Fruit fly (Drosophila melanogaster) whole organism, wandering third instar larva: ENCODE measurements around the gene CG15803.

ENCODE experiments used
- Abd-B ChIP-seq: fragments of >200 bp; optimal IDR thresholded peaks from 2 replicates; lab custom pipeline; 2017; ENCODE audit warnings: missing biosample characterization, missing genetic modification characterization
- CG32264 ChIP-seq: fragments of 200-800 bp; sonication (Bioruptor generic); optimal IDR thresholded peaks from 2 replicates; lab custom pipeline; 2016; ENCODE audit warnings: missing biosample characterization, missing genetic modification characterization
- CG9705 ChIP-seq: fragments of 200-800 bp; sonication (Bioruptor generic); optimal IDR thresholded peaks from 2 replicates; lab custom pipeline; 2018; ENCODE audit warnings: missing biosample characterization, mild to moderate bottlenecking, missing genetic modification characterization
- CrebA ChIP-seq: fragments of 200-800 bp; sonication (Bioruptor generic); optimal IDR thresholded peaks from 2 replicates; lab custom pipeline; 2016; ENCODE audit warnings: missing biosample characterization, mild to moderate bottlenecking, missing genetic modification characterization, borderline replicate concordance
- Dfd ChIP-seq: fragments of >200 bp; optimal IDR thresholded peaks from 2 replicates; lab custom pipeline; 2017; ENCODE audit warnings: missing biosample characterization, missing genetic modification characterization
- Dif ChIP-seq: fragments of 200-275, 200-300 bp; sonication (Bioruptor generic); optimal IDR thresholded peaks from 2 replicates; lab custom pipeline; 2018; ENCODE audit warnings: missing biosample characterization, missing genetic modification characterization; ENCODE audit not compliant: partially characterized antibody
- GATAd ChIP-seq: sonication (Bioruptor generic); optimal IDR thresholded peaks from 2 replicates; lab custom pipeline; 2016; ENCODE audit warnings: missing biosample characterization, missing genetic modification characterization
- HLH106 ChIP-seq: fragments of 200-800 bp; optimal IDR thresholded peaks from 3 replicates; lab custom pipeline; 2019; ENCODE audit warnings: missing biosample characterization, mild to moderate bottlenecking, missing genetic modification characterization, moderate library complexity
- Hnf4 ChIP-seq: fragments of 200-800 bp; sonication (Bioruptor generic); optimal IDR thresholded peaks from 2 replicates; lab custom pipeline; 2016; ENCODE audit warnings: missing biosample characterization, mild to moderate bottlenecking, missing genetic modification characterization
- Hr78 ChIP-seq: fragments of >200 bp; optimal IDR thresholded peaks from 2 replicates; lab custom pipeline; 2017; ENCODE audit warnings: missing biosample characterization, missing genetic modification characterization
- Hr83 ChIP-seq: fragments of 200-300 bp; sonication (Bioruptor generic); optimal IDR thresholded peaks from 2 replicates; lab custom pipeline; 2016; ENCODE audit warnings: missing biosample characterization, mild to moderate bottlenecking, missing genetic modification characterization, moderate library complexity; ENCODE audit not compliant: poor library complexity, severe bottlenecking
- Jra ChIP-seq: sonication (Bioruptor generic); optimal IDR thresholded peaks from 2 replicates; lab custom pipeline; 2016; ENCODE audit warnings: missing biosample characterization, missing genetic modification characterization
- Mio ChIP-seq: sonication (Bioruptor generic); optimal IDR thresholded peaks from 2 replicates; lab custom pipeline; 2016; ENCODE audit warnings: missing biosample characterization, missing genetic modification characterization
- Myc ChIP-seq: fragments of >200 bp; optimal IDR thresholded peaks from 2 replicates; lab custom pipeline; 2017
- N ChIP-seq: fragments of >200 bp; optimal IDR thresholded peaks from 2 replicates; lab custom pipeline; 2018; ENCODE audit warnings: missing biosample characterization, missing external identifiers, missing genetic modification characterization
- OdsH ChIP-seq: fragments of 200-800 bp; sonication (Bioruptor generic); optimal IDR thresholded peaks from 2 replicates; lab custom pipeline; 2016; ENCODE audit warnings: missing biosample characterization, mild to moderate bottlenecking, missing genetic modification characterization
- Rel ChIP-seq, 2 experiments: fragments of 200-800 bp; sonication (Bioruptor generic) in 1 of 2; optimal IDR thresholded peaks; 2 replicates in 1 of 2; 3 replicates in 1 of 2; lab custom pipeline; 2016 to 2019; ENCODE audit warnings: mild to moderate bottlenecking in 2 of 2, missing biosample characterization in 2 of 2, missing genetic modification characterization in 2 of 2, moderate library complexity in 1 of 2
- Sp1 ChIP-seq: fragments of 200-800 bp; sonication (Bioruptor generic); optimal IDR thresholded peaks from 3 replicates; lab custom pipeline; 2019; ENCODE audit warnings: missing biosample characterization, mild to moderate bottlenecking, missing genetic modification characterization, moderate library complexity
- Vsx2 ChIP-seq: fragments of 200-300, 225-300 bp; sonication (Bioruptor generic); optimal IDR thresholded peaks from 2 replicates; lab custom pipeline; 2018; ENCODE audit warnings: missing biosample characterization, missing genetic modification characterization; ENCODE audit not compliant: partially characterized antibody
- br ChIP-seq: fragments of 200-800 bp; sonication (Bioruptor generic); optimal IDR thresholded peaks from 2 replicates; lab custom pipeline; 2016; ENCODE audit warnings: missing biosample characterization, missing genetic modification characterization
- brk ChIP-seq: fragments of 200-800 bp; sonication (Bioruptor generic); optimal IDR thresholded peaks from 2 replicates; lab custom pipeline; 2016; ENCODE audit warnings: missing biosample characterization, mild to moderate bottlenecking, missing genetic modification characterization
- dl ChIP-seq, 2 experiments: fragments of 175-275, 200-275 bp in 1 of 2; fragments of 200-275 bp in 1 of 2; sonication (Bioruptor generic); optimal IDR thresholded peaks; lab custom pipeline; 2018; ENCODE audit warnings: mild to moderate bottlenecking in 2 of 2, missing biosample characterization in 2 of 2, missing genetic modification characterization in 2 of 2, moderate library complexity in 2 of 2; ENCODE audit not compliant: partially characterized antibody in 2 of 2, insufficient read depth in 1 of 2
- dmrt93B ChIP-seq: fragments of 200-800 bp; sonication (Bioruptor generic); optimal IDR thresholded peaks from 2 replicates; lab custom pipeline; 2018; ENCODE audit warnings: missing biosample characterization, mild to moderate bottlenecking, missing genetic modification characterization
- dsf ChIP-seq: sonication (Bioruptor generic); optimal IDR thresholded peaks from 2 replicates; lab custom pipeline; 2016; ENCODE audit warnings: missing biosample characterization, missing genetic modification characterization, borderline replicate concordance
- ey ChIP-seq: fragments of 200-800 bp; sonication (Bioruptor generic); optimal IDR thresholded peaks from 2 replicates; lab custom pipeline; 2016; ENCODE audit warnings: missing biosample characterization, missing genetic modification characterization
- foxo ChIP-seq, 2 experiments: fragments of 200-800 bp; sonication (Bioruptor generic); optimal IDR thresholded peaks; 2 replicates in 1 of 2; 3 replicates in 1 of 2; lab custom pipeline; 2016 to 2017; ENCODE audit warnings: missing biosample characterization in 2 of 2, missing genetic modification characterization in 2 of 2
- fru ChIP-seq: fragments of 200-800 bp; sonication (Bioruptor generic); optimal IDR thresholded peaks from 3 replicates; lab custom pipeline; 2016; ENCODE audit warnings: missing biosample characterization, mild to moderate bottlenecking, missing genetic modification characterization
- h ChIP-seq: fragments of 200-800 bp; sonication (Bioruptor generic); optimal IDR thresholded peaks from 3 replicates; lab custom pipeline; 2016; ENCODE audit warnings: missing biosample characterization, mild to moderate bottlenecking, missing genetic modification characterization
- jim ChIP-seq: fragments of 175-275, 200-325 bp; sonication (Bioruptor generic); optimal IDR thresholded peaks from 2 replicates; lab custom pipeline; 2016; ENCODE audit warnings: missing biosample characterization, mild to moderate bottlenecking, missing genetic modification characterization
- lola ChIP-seq: fragments of >200 bp; optimal IDR thresholded peaks from 2 replicates; lab custom pipeline; 2017; ENCODE audit warnings: missing biosample characterization, missing genetic modification characterization
- pan ChIP-seq: fragments of >200 bp; optimal IDR thresholded peaks from 2 replicates; lab custom pipeline; 2017
- psq ChIP-seq: fragments of 200-800 bp; sonication (Bioruptor generic); optimal IDR thresholded peaks from 3 replicates; lab custom pipeline; 2017; ENCODE audit warnings: missing biosample characterization, mild to moderate bottlenecking, missing genetic modification characterization, moderate library complexity
- rgr ChIP-seq: fragments of 200-800 bp; sonication (Bioruptor generic); optimal IDR thresholded peaks from 3 replicates; lab custom pipeline; 2016; ENCODE audit warnings: missing biosample characterization, mild to moderate bottlenecking, missing genetic modification characterization
- sage ChIP-seq: fragments of 200-800 bp; sonication (Bioruptor generic); optimal IDR thresholded peaks from 2 replicates; lab custom pipeline; 2016; ENCODE audit warnings: missing biosample characterization, mild to moderate bottlenecking, missing genetic modification characterization
- sv ChIP-seq: fragments of 200-800 bp; sonication (Bioruptor generic); optimal IDR thresholded peaks from 3 replicates; lab custom pipeline; 2016; ENCODE audit warnings: missing biosample characterization, missing genetic modification characterization
- tai ChIP-seq: sonication (Bioruptor generic); optimal IDR thresholded peaks from 2 replicates; lab custom pipeline; 2016; ENCODE audit warnings: missing biosample characterization, missing genetic modification characterization
- usp ChIP-seq: fragments of >200 bp; optimal IDR thresholded peaks from 2 replicates; lab custom pipeline; 2017; ENCODE audit warnings: missing biosample characterization, missing genetic modification characterization
- woc ChIP-seq: sonication (Bioruptor generic); optimal IDR thresholded peaks from 2 replicates; lab custom pipeline; 2016; ENCODE audit warnings: missing biosample characterization, mild to moderate bottlenecking, missing genetic modification characterization

CG15803 gene

dm6 chr3R:18298900-18299321 lies 61.6 kb downstream of the CG15803 start, which contains the start of gene Dlc90F (continued):
- TF ChIP-seq ey (GFP tag; lab: Kevin White, UChicago) (peak; percentile 64), OdsH (GFP tag; lab: Kevin White, UChicago) (peak; percentile 8)

dm6 chr3R:18298298-18298899 lies 62.1 kb downstream of the CG15803 start:
- TF ChIP-seq dl (GFP tag; optimal IDR thresholded peaks at IDR 0.05; lab: Kevin White, UChicago; ENCODE audit: insufficient read depth in 1 of 2, partially characterized antibody in 2 of 2) (peak in 1 of 2 experiments; percentile 29), Hr83 (GFP tag; lab: Kevin White, UChicago) (peak; percentile 97), lola (GFP tag; lab: Kevin White, UChicago) (no peak), CG32264 (GFP tag; lab: Kevin White, UChicago) (no peak), ey (GFP tag; lab: Kevin White, UChicago) (peak; percentile 41), Hr78 (no peak), N (GFP tag; lab: Kevin White, UChicago) (no peak), Vsx2 (no peak), tai (GFP tag; lab: Kevin White, UChicago) (no peak), Abd-B (no peak), Myc (no peak), br (GFP tag; lab: Kevin White, UChicago) (peak; percentile 55), Dfd (GFP tag; lab: Kevin White, UChicago) (no peak), usp (GFP tag; lab: Kevin White, UChicago) (no peak), CG9705 (GFP tag; lab: Kevin White, UChicago) (no peak), dsf (no peak), brk (GFP tag; lab: Kevin White, UChicago) (no peak), Rel (GFP tag; optimal IDR thresholded peaks at IDR 0.05; lab: Kevin White, UChicago) (peak; percentile 68), Rel (tag; optimal IDR thresholded peaks at IDR 0.05; lab: Kevin White, UChicago) (peak; percentile 10), rgr (GFP tag; lab: Kevin White, UChicago) (peak; percentile 59), Hnf4 (peak; percentile 58), OdsH (GFP tag; lab: Kevin White, UChicago) (peak; percentile 32), Mio (GFP tag; lab: Kevin White, UChicago) (peak; percentile 63), sage (peak; percentile 34), CrebA (GFP tag; lab: Kevin White, UChicago) (no peak), pan (lab: Kevin White, UChicago) (no peak), HLH106 (tag; lab: Kevin White, UChicago) (peak; percentile 27), Sp1 (GFP tag; lab: Kevin White, UChicago) (no peak), GATAd (GFP tag; lab: Kevin White, UChicago) (peak; percentile 2), fru (GFP tag; lab: Kevin White, UChicago) (peak; percentile 23), woc (GFP tag; lab: Kevin White, UChicago) (no peak), h (GFP tag; lab: Kevin White, UChicago) (peak; percentile 56), psq (peak; percentile 6), Dif (GFP tag; lab: Kevin White, UChicago) (peak; percentile 42), sv (GFP tag; lab: Kevin White, UChicago) (no peak), Jra (peak; percentile 87), jim (peak; percentile 89), foxo (GFP tag; optimal IDR thresholded peaks at IDR 0.05; lab: Kevin White, UChicago) (peak in 1 of 2 experiments; percentile 37), dmrt93B (no peak)
